Worm (Caenorhabditis elegans) whole organism, L1 larva: ENCODE data around the gene C04F5.9.

Experiments
- Y116A8C.19 ChIP-seq: sonication (generic microtip); optimal IDR thresholded peaks from 2 replicates; lab custom pipeline; 2016; ENCODE audit warnings: missing compliant biosample characterization, missing genetic modification characterization, borderline replicate concordance
- aly-2 ChIP-seq: fragments of 150-350 bp; optimal IDR thresholded peaks from 2 replicates; lab custom pipeline; 2014; ENCODE audit warnings: missing biosample characterization, missing genetic modification characterization
- ceh-88 ChIP-seq: fragments of 200-800 bp; sonication (Bioruptor generic); IDR thresholded peaks from 2 replicates; pipeline ENCODE4 v1.3.6; 2022; ENCODE audit warnings: missing genetic modification characterization, missing compliant biosample characterization
- jun-1 ChIP-seq: fragments of 150-350 bp; optimal IDR thresholded peaks from 2 replicates; lab custom pipeline; 2014; ENCODE audit warnings: missing biosample characterization, missing genetic modification reagents, missing genetic modification characterization
- mef-2 ChIP-seq: fragments of 150-350 bp; optimal IDR thresholded peaks from 2 replicates; lab custom pipeline; 2014; ENCODE audit warnings: missing biosample characterization, missing genetic modification characterization
- nhr-237 ChIP-seq: fragments of 150-350 bp; optimal IDR thresholded peaks from 2 replicates; lab custom pipeline; 2014; ENCODE audit warnings: missing biosample characterization, missing genetic modification characterization
- snpc-4 ChIP-seq: fragments of 150-350 bp; optimal IDR thresholded peaks from 2 replicates; lab custom pipeline; 2014; ENCODE audit warnings: missing biosample characterization, missing genetic modification characterization
- unc-62 ChIP-seq: fragments of 150-350 bp; optimal IDR thresholded peaks from 2 replicates; lab custom pipeline; 2014; ENCODE audit warnings: missing biosample characterization, missing genetic modification reagents, missing genetic modification characterization
- ztf-11 ChIP-seq, 2 experiments: sonication (generic microtip); optimal IDR thresholded peaks; 2 replicates each; lab custom pipeline; 2016 to 2017; ENCODE audit warnings: missing genetic modification characterization in 2 of 2, missing biosample characterization in 1 of 2, missing compliant biosample characterization in 1 of 2
- ztf-4 ChIP-seq: fragments of 150-350 bp; optimal IDR thresholded peaks from 2 replicates; lab custom pipeline; 2014; ENCODE audit warnings: missing biosample characterization, missing genetic modification characterization

DNA sequence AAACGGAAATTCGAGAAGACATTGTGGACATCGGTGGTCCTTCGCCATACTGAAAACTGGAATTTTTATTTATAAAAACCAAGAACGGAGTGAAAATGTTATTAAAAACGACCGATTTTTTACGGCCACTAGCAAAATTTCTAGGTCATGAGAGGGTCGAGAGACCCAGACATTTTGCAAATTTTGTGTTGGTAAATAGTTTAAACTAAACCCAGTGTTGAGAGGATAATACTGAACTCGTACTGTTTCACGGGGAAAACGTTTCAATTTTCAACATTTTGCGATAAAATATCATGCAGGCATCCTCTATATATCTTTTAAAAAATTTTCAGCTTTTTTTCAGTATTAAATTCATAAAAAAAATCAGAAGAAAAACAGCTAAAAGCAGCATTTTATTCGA is at the start of gene C04F5.9:
- TF ChIP-seq snpc-4 (no peak), ceh-88 (GFP tag; lab: Robert Waterston, UW) (no peak), mef-2 (tag; lab: Kevin White, UChicago) (no peak), ztf-4 (tag; lab: Kevin White, UChicago) (no peak), unc-62 (GFP tag; lab: Kevin White, UChicago) (no peak), nhr-237 (no peak), jun-1 (no peak), Y116A8C.19 (tag; lab: Kevin White, UChicago) (no peak), ztf-11 (tag; optimal IDR thresholded peaks at IDR 0.05; lab: Kevin White, UChicago) (no peak), aly-2 (no peak)
